Worm (Caenorhabditis elegans): ENCODE measurements around the gene rin-1.

rin-1 gene

DNA sequence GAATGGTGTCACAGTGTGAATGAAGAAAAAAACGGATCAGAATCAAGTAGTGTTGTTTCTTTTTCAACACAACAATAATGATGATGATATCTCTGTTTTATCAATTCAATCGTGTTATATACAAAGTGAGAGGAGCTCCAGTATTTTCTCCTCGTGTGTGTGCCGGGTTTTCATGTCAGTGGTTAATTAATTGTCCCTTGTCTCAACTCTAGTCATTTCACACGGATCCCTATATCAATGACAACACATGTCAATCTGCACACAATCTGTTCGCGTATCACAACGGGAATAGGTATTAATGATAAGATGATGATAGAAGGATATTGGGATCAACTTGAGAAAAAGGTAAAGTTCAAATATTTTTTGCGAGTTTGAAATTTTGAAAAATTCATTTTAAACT, 15.0 kb downstream of the rin-1 start:
- TF ChIP-seq nhr-11 (tag; optimal IDR thresholded peaks at IDR 0.05) (peak; percentile 24), ama-1 (optimal IDR thresholded peaks at IDR 0.05) (no peak), lin-39 (tag; optimal IDR thresholded peaks at IDR 0.05) (peak; percentile 45)

DNA sequence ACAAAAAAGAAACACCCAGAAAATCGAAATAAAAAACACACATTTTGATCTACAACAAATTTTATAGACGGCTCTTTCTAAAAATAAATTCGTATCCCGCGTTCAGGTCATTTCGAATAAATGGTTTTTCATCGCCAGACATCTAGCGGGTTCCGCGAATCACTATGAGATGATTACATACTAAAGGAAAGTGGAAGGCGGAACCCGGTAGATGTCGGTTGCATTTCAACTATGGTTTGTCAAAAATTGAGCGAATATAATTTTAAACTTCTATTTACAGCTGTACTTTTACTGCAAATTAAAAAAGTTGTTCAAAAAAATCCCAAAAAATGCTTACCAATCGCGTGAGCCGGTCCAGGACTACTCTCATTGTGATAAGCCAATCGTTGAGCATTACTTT, 17.5 kb downstream of the rin-1 start:
- TF ChIP-seq ceh-28 (tag; optimal IDR thresholded peaks at IDR 0.05) (no peak), nhr-11 (tag; optimal IDR thresholded peaks at IDR 0.05) (no peak), nfya-1 (tag; optimal IDR thresholded peaks at IDR 0.05; ENCODE audit: insufficient read depth) (no peak), ama-1 (optimal IDR thresholded peaks at IDR 0.05) (no peak), ceh-16 (tag; optimal IDR thresholded peaks at IDR 0.05) (no peak), lin-15B (tag; optimal IDR thresholded peaks at IDR 0.05) (no peak), nhr-67 (tag; optimal IDR thresholded peaks at IDR 0.05) (no peak), fkh-10 (GFP tag; optimal IDR thresholded peaks at IDR 0.05) (no peak), nhr-12 (tag; optimal IDR thresholded peaks at IDR 0.05) (no peak), nhr-77 (tag; optimal IDR thresholded peaks at IDR 0.05) (no peak), elt-3 (tag; optimal IDR thresholded peaks at IDR 0.05) (no peak), unc-62 (GFP tag; optimal IDR thresholded peaks at IDR 0.05) (no peak), lsy-12 (tag; optimal IDR thresholded peaks at IDR 0.05) (no peak), egl-5 (tag; optimal IDR thresholded peaks at IDR 0.05) (no peak), skn-1 (tag; optimal IDR thresholded peaks at IDR 0.05) (no peak), ztf-11 (tag; optimal IDR thresholded peaks at IDR 0.05) (no peak), ceh-82 (tag; optimal IDR thresholded peaks at IDR 0.05) (no peak), elt-2 (tag; optimal IDR thresholded peaks at IDR 0.05) (no peak)

DNA sequence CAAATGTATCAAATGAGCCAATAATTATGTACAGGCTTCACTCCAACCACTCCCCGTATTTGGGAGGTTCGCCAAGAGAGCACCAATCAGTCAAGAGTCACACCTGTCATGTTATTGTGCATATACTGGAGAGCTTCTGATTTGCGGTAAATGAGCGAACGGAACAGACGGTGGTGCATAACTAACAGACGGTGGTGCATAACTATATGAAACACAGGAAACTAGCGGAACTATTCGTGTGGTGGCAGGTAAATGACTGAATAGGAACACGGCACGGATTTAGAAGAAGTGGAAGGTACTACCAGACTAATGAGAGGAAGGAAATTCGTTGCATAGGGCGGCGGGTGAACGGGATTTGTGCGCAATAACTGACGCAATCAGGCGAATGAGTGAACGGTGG, 22.4 kb downstream of the rin-1 start:
- TF ChIP-seq fkh-10 (GFP tag; optimal IDR thresholded peaks at IDR 0.05), result no peak
- TF ChIP-seq unc-62 (GFP tag; optimal IDR thresholded peaks at IDR 0.05), result no peak
- TF ChIP-seq skn-1 (tag; optimal IDR thresholded peaks at IDR 0.05), result no peak
- TF ChIP-seq mdl-1 (tag; optimal IDR thresholded peaks at IDR 0.05), result no peak
- TF ChIP-seq egl-5 (tag; optimal IDR thresholded peaks at IDR 0.05), result no peak
- TF ChIP-seq ceh-9 (tag; optimal IDR thresholded peaks at IDR 0.05), result no peak
- TF ChIP-seq ztf-11 (tag; optimal IDR thresholded peaks at IDR 0.05), result no peak

DNA sequence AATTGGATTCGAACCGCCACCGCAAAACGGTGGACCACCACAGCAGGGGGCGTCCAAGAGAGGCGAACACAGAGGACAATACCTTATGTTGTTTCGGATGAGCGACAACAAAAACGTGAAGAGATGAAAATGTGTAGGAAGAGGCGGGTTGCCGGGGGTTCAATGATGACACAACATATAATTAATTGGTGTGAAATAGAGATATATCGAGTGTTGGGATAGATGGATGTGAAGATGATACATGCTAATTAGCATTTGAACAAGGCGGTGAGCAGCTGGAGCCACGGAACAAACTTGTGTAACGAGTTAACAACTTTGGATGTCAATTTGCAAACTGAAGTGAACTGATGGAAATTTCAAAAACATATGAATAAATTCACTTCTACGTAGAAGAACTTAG, 23.1 kb downstream of the rin-1 start:
- TF ChIP-seq elt-1 (tag; optimal IDR thresholded peaks at IDR 0.05), result no peak
- no peak for TF ChIP-seq nhr-77 (tag; optimal IDR thresholded peaks at IDR 0.05)
- TF ChIP-seq nhr-43 (tag; optimal IDR thresholded peaks at IDR 0.05; ENCODE audit: poor library complexity, severe bottlenecking), result no peak
- TF ChIP-seq nhr-28 (tag; optimal IDR thresholded peaks at IDR 0.05), result no peak
- TF ChIP-seq snpc-4 (tag; optimal IDR thresholded peaks at IDR 0.05), result no peak
- TF ChIP-seq lsy-12 (tag; optimal IDR thresholded peaks at IDR 0.05), result no peak

DNA sequence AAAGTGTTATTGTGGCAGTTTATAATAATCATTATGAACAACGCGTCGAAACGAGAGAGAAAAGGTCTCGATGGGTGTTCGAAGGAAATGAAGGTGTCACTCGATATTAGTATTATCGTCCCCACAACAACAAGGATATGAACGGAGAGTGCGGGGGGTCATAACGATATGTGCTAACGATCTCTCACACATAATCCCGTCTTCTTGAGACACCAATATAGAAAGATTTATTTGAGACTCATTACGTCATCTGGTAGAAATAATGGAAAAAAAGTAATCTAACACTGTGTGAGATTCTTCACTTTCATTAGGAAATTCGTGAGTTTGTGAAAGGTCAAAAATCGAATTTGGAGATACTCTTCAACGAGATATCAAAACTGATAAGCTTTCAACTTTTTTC, 23.7 kb downstream of the rin-1 start:
- TF ChIP-seq nhr-12 (tag; optimal IDR thresholded peaks at IDR 0.05) (no peak), nfya-1 (tag; optimal IDR thresholded peaks at IDR 0.05; ENCODE audit: insufficient read depth) (no peak), ceh-9 (tag; optimal IDR thresholded peaks at IDR 0.05) (no peak), daf-12 (tag; optimal IDR thresholded peaks at IDR 0.05) (no peak), nhr-11 (tag; optimal IDR thresholded peaks at IDR 0.05) (no peak), ceh-28 (tag; optimal IDR thresholded peaks at IDR 0.05) (no peak), ama-1 (optimal IDR thresholded peaks at IDR 0.05) (no peak), aly-2 (tag; optimal IDR thresholded peaks at IDR 0.05) (no peak), fkh-2 (tag; optimal IDR thresholded peaks at IDR 0.05) (no peak), nhr-28 (tag; optimal IDR thresholded peaks at IDR 0.05) (no peak)

DNA sequence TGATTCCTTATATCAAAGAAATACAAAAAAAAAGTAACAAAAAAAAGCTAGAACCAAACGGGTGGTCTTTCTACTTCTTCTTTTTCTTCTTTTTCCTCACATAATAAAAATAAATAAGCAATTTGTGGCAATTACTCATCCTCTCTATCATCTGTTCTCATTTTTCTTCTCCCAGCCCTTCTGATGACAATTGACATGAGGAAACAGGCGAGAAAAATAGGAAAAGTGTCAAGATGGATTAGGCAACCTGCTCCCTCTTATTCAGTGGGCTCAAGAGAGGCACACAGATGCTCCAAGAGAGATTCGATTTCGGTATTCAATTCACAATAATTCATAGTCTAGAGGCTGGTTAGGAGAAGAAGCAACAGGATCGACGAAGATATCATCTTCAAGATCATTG, 24.6 kb downstream of the rin-1 start:
- TF ChIP-seq nhr-237 (tag; optimal IDR thresholded peaks at IDR 0.05) (no peak), nhr-43 (tag; optimal IDR thresholded peaks at IDR 0.05; ENCODE audit: poor library complexity, severe bottlenecking) (no peak), sea-2 (GFP tag; optimal IDR thresholded peaks at IDR 0.05) (no peak), nhr-76 (tag; optimal IDR thresholded peaks at IDR 0.05) (no peak), aly-2 (tag; optimal IDR thresholded peaks at IDR 0.05) (no peak), pha-4 (tag; optimal IDR thresholded peaks at IDR 0.05) (no peak), mml-1 (tag; optimal IDR thresholded peaks at IDR 0.05) (no peak), fkh-2 (tag; optimal IDR thresholded peaks at IDR 0.05) (no peak), pqm-1 (tag; optimal IDR thresholded peaks at IDR 0.05) (no peak), ceh-16 (tag; optimal IDR thresholded peaks at IDR 0.05) (no peak), mdl-1 (tag; optimal IDR thresholded peaks at IDR 0.05) (no peak), eor-1 (tag; optimal IDR thresholded peaks at IDR 0.05) (no peak), elt-1 (tag; optimal IDR thresholded peaks at IDR 0.05) (no peak), elt-2 (tag; optimal IDR thresholded peaks at IDR 0.05) (no peak), daf-12 (tag; optimal IDR thresholded peaks at IDR 0.05) (no peak), ceh-82 (tag; optimal IDR thresholded peaks at IDR 0.05) (no peak)

Data from whole organism, L3 larva.